Fruit fly (Drosophila melanogaster): ENCODE data around the gene CG32483.

CG32483 gene

DNA sequence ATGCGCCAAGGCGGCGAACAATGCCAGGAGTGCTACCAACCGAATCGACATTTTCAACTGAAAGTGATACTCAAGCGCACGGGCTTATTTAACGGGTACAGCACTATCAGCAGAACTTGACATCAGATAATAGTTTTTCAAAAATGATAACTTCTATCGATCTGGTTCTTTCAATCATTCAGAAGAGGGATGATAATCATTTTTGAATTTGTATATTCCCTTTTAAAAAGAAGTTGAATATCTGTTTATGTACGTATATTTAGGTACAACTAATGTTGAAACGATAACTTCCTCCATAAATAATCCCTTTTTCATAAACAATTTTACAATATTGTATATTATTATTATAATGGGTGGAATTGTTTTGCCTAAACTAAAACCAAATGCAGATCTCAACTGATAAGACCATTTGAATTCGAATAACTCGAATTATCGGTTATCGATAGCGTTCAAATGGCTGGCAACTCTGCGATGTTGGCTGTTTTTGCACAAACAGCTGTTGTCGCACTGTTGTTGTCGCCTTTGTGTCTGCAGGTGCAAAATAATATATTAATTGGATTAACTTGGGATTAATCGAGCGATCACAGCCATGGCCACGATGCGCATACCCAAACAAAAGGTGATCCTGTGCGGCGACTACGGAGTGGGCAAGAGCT is at the start of gene CG32483, which contains the start of gene RabX6:
Gene CG32483 (minus strand): TSS at position 51 of the 656 bp plus-strand sequence.
Gene RabX6 (plus strand): TSS at position 487 of the 656 bp plus-strand sequence.
- TF ChIP-seq CG8478 (optimal IDR thresholded peaks at IDR 0.05) (no peak), Dll (optimal IDR thresholded peaks at IDR 0.05) (no peak), pan (optimal IDR thresholded peaks at IDR 0.05) (no peak), EcR (GFP tag; optimal IDR thresholded peaks at IDR 0.05) (no peak), psq (optimal IDR thresholded peaks at IDR 0.05) (no peak), usp (GFP tag; optimal IDR thresholded peaks at IDR 0.05) (no peak)

DNA sequence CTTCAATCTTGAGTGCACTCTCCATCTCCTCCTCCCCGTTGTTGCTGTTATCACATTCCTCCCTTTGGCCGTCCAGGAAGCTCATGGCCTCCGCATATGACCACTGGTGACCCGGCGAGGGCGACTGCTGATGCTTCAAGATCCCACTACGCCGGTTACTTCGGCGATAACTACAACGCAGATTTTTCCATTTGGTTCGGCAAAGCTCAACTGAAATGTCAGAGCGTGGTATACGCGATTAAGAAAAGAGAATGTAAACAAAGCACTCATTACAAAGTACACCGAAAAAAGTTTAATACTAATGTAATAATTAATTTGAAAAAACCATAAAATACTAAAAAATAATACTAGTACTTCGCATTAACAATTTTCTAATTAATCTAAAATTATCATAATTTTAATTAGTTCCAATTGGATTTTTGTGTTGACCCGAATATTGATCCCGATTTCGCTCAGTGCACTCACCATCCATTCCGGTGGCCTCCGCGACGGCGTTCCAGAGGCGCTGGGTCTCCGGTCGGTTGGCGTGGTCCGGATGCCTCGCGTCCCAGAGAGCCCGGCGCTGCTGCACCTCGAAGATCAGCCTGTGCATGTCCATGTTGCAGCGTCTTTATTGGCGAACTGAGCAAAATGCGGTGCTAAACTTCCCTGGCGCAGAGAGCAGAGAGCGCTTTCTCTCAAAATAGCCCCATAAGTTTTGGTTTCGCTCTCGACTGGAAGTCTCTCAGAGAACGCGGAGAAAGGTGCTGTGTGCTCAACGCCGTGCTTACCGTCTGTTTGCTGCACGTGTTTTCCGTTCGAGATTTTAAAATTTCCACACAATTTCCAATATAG is 48.9 kb upstream of the CG32483 start:
- peak in 1 of 2 experiments; percentile 44 for TF ChIP-seq EcR (GFP tag; optimal IDR thresholded peaks at IDR 0.05)
- no peak for TF ChIP-seq usp (GFP tag; optimal IDR thresholded peaks at IDR 0.05)
- peak; percentile 96 for TF ChIP-seq Dll (optimal IDR thresholded peaks at IDR 0.05)
- no peak for TF ChIP-seq CG8478 (optimal IDR thresholded peaks at IDR 0.05)
- no peak for TF ChIP-seq pan (optimal IDR thresholded peaks at IDR 0.05)

DNA sequence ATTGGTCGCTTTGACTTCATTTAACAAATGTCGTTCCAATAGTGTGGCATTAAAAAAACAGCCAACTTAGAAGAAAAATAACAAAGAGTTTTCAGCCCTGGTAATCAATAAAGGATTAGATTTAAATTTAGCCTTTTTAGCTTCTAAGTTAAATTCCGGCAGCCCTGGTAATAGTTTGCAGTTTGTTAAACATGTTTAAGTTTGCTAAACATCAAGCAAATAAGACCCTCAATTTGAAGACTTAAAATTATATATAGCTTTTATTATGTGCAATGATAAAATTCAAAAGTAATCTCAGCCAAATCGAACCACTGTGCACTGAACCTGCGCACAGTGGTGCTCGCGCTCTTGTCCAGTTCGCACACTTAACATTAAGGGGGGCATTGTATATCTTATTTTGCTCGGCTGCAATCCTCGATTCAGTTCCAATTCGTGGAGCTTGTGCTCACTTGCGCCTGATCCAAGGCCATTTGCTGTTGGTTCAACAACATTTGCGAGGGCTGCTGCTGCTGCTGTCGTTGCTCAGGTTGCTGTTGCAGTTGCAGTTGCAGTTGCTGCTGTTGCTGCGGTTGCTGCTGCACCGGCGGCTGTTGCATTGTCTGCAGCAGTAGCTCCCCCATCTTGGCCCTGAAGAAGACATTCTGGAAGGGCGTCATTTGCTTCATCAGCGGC is 47.7 kb upstream of the CG32483 start:
- TF ChIP-seq usp (GFP tag; optimal IDR thresholded peaks at IDR 0.05), result no peak
- TF ChIP-seq CG8478 (optimal IDR thresholded peaks at IDR 0.05), result no peak
- no peak for TF ChIP-seq Dll (optimal IDR thresholded peaks at IDR 0.05)
- no peak for TF ChIP-seq EcR (GFP tag; optimal IDR thresholded peaks at IDR 0.05)
- TF ChIP-seq psq (optimal IDR thresholded peaks at IDR 0.05), result no peak
- no peak for TF ChIP-seq pan (optimal IDR thresholded peaks at IDR 0.05)

DNA sequence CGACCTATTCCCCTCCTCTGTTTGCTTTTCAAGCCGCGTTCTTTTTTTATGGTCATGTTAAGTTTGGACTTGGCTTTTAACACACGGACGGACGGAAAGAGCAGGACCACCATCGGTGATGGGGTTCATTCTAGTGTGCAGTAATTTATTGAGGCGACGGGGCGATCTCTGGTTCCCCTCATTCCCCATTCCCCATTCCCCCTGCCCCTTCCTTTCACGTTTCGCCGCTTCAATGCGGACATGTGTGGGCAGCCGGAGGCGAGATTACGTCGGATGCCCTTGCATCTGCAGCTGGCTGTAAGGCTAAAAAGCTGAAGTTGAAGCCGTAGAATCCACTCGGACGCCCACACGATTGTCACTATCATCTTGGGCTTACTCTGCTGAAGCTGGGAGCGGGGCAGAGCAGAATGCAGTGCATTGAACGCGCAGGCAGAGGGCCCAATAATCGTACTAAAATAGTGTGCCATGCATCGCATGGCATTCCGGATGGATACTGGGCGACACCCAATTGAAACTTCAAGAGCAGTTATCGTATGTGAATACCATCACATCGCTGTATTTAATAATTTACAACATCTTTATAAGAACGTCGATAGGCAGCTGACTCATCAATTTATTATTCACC is 46.8 kb upstream of the CG32483 start:
- TF ChIP-seq pan (optimal IDR thresholded peaks at IDR 0.05) (no peak), Dll (optimal IDR thresholded peaks at IDR 0.05) (no peak), CG8478 (optimal IDR thresholded peaks at IDR 0.05) (no peak), usp (GFP tag; optimal IDR thresholded peaks at IDR 0.05) (no peak), EcR (GFP tag; optimal IDR thresholded peaks at IDR 0.05) (peak in 1 of 2 experiments; percentile 46)

DNA sequence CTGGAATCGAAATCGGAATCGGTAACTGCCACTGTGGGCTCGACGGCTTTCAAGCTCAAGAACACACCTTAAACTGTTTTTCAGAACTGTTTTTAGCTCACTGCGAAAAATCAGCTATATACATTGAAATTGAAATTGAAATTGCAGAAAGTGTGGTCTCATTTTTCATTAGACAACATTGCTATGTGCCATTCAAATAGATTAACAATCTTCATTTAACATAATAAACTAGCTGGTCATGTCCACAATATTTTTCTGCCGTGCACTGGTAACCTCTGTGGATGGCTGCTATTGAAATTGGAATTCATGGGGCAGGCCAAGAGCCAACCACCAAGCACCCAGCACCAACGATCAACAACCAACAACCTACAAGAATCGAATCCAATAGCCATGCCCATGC is 46.1 kb upstream of the CG32483 start:
- TF ChIP-seq pan (optimal IDR thresholded peaks at IDR 0.05) (no peak), psq (optimal IDR thresholded peaks at IDR 0.05) (no peak), CG8478 (optimal IDR thresholded peaks at IDR 0.05) (no peak), EcR (GFP tag; optimal IDR thresholded peaks at IDR 0.05) (no peak), usp (GFP tag; optimal IDR thresholded peaks at IDR 0.05) (no peak), Dll (optimal IDR thresholded peaks at IDR 0.05) (no peak)

DNA sequence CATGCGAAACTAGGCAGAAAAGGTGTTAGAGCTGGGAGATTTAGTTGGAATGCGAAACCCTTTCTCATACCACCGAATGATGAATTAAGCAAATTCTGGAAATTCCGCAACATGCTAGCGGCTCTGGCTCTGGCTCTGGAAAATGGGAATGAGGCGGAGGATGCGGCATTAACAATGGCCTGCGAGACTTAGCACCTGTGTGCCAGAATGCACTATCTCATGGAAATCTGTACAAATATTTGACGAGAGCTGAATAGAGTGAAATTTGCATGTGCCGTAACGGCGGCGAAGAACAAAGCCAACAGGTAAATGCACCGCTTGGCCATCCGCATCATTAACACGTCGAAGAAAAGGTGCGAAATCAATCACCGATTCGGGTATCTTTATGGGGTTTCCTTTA is 45.4 kb upstream of the CG32483 start:
- TF ChIP-seq EcR (GFP tag; optimal IDR thresholded peaks at IDR 0.05), result no peak
- no peak for TF ChIP-seq Dll (optimal IDR thresholded peaks at IDR 0.05)
- TF ChIP-seq CG8478 (optimal IDR thresholded peaks at IDR 0.05), result no peak
- no peak for TF ChIP-seq pan (optimal IDR thresholded peaks at IDR 0.05)
- TF ChIP-seq usp (GFP tag; optimal IDR thresholded peaks at IDR 0.05), result no peak
- no peak for TF ChIP-seq psq (optimal IDR thresholded peaks at IDR 0.05)

DNA sequence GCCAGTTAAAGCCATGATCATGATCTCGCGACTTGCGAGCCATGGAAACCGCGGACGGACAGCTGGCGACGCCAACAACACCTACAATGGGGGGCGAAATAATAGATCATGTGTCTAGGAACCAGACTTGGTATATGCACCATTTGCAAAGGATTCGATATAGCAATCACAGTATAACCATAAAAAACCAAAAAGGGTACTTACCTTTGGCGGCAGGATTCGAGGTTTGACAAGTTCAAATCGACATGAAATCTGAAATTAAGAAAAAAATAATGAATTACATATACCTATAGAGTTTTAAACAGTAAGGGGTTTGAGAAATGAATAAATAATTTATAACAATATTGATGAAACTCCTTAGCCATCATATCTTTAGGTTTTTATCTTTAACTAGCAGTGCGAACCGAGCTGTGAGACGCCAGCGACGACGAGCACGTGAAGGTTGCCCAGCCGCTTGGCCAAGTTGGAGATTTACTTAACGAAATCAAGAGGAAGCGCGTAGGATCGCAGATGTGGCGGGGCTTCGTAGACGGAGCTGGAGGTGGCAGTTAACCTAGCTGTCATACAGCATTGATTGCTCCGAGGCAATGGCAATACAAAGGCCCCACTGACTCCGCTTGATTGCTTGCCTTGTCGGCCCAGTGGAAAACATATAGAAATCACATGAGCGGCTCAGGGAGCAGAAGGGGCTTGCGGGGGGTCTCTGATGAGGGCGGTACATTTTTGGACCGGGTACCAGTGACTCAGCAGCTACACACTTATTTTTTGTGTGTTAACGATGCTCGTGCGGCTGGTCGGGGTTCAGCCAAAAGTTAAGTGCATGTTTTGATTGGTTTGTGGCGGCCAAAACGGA is 44.2 kb upstream of the CG32483 start:
- TF ChIP-seq psq (optimal IDR thresholded peaks at IDR 0.05) (no peak), pan (optimal IDR thresholded peaks at IDR 0.05) (no peak), CG8478 (optimal IDR thresholded peaks at IDR 0.05) (no peak), Dll (optimal IDR thresholded peaks at IDR 0.05) (no peak), usp (GFP tag; optimal IDR thresholded peaks at IDR 0.05) (no peak), EcR (GFP tag; optimal IDR thresholded peaks at IDR 0.05) (no peak)

DNA sequence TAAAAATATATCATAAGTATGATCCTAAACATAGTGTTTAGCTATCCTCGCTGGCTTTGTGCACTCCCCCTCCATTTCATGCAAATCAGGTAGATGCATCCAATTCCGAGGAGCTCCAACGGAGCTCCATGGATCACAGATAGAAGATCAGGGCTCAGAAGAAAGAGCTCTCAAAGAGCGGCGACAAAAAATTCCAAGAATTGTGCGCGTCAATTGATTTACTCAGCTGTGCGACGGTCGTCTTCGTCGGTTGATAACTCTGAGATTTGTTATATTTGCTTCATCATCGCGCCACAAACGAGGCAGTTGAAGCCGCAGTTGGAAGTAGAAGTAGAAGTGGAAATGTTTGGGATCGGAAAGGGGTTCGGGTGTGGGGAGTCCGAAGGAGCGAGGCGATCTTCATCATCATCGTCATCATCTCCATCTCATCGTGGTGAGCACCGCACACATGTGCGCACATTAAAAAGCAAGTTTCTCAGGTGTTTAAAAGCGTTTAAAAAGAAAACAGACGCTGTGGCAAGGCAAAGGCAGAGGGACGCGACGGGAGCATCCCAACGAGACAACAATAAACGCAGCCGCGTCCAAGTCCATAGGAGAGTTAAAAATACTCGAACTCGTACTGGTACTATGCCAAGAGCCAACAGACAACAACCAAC is 43.4 kb upstream of the CG32483 start:
- TF ChIP-seq pan (optimal IDR thresholded peaks at IDR 0.05) (no peak), Dll (optimal IDR thresholded peaks at IDR 0.05) (no peak), psq (optimal IDR thresholded peaks at IDR 0.05) (no peak)

DNA sequence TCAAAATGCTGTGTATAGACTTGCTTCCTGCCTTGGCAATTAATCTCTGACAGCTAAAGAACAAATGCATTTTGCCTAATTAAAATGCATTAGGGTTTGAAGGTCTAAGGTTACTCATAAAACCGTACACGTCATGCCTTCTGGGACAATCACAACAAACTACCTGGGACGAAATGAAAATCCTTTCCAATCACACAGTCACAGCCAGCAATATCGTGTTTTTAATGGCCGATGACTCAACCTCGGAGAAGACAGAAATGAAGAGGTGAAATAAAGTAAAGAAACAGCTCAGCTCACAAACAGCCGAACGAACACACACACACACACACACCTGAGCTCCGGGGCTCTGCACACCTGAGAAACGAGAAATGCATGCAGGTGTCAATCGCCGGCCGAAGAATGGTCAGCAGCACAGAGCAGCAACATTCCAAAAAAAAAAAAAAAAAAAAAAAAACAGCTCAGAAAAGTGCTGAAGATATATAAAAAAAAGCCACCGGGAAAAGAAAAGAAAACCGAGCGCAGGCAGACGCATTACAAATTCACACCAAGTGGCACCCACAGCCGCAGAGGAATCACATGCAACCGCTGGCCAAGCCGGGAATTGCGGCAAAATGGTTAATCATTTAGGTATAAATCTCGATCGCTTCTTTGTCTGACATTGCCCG is 42.5 kb upstream of the CG32483 start:
- TF ChIP-seq pan (optimal IDR thresholded peaks at IDR 0.05), result no peak
- TF ChIP-seq psq (optimal IDR thresholded peaks at IDR 0.05), result no peak
- no peak for TF ChIP-seq Dll (optimal IDR thresholded peaks at IDR 0.05)
- no peak for TF ChIP-seq EcR (GFP tag; optimal IDR thresholded peaks at IDR 0.05)
- no peak for TF ChIP-seq CG8478 (optimal IDR thresholded peaks at IDR 0.05)
- TF ChIP-seq usp (GFP tag; optimal IDR thresholded peaks at IDR 0.05), result no peak

DNA sequence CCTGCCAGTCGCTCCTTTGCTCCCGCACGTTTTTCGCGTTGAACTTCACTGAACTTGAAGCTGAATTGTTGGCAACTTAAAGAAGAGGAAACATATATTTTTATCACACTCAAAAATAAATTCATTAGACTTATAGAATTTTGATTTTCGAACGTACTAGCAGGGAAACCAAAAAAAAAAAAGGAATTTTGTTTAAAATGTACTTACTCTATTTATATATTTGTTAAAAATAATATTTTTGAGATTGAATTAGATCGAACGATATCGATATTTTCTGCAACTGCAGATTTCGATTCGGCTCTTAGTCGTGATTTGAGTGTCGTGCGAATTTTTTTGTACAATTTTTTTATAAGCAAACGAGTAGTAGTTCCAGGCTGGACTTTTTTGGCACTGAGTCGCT is 41.6 kb upstream of the CG32483 start:
- TF ChIP-seq usp (GFP tag; optimal IDR thresholded peaks at IDR 0.05), result no peak
- no peak for TF ChIP-seq Dll (optimal IDR thresholded peaks at IDR 0.05)
- TF ChIP-seq pan (optimal IDR thresholded peaks at IDR 0.05), result no peak
- TF ChIP-seq CG8478 (optimal IDR thresholded peaks at IDR 0.05), result no peak
- TF ChIP-seq psq (optimal IDR thresholded peaks at IDR 0.05), result no peak
- no peak for TF ChIP-seq EcR (GFP tag; optimal IDR thresholded peaks at IDR 0.05)
